Fruit fly (Drosophila melanogaster): ENCODE data around the gene CG32112.

Gene CG32112

DNA sequence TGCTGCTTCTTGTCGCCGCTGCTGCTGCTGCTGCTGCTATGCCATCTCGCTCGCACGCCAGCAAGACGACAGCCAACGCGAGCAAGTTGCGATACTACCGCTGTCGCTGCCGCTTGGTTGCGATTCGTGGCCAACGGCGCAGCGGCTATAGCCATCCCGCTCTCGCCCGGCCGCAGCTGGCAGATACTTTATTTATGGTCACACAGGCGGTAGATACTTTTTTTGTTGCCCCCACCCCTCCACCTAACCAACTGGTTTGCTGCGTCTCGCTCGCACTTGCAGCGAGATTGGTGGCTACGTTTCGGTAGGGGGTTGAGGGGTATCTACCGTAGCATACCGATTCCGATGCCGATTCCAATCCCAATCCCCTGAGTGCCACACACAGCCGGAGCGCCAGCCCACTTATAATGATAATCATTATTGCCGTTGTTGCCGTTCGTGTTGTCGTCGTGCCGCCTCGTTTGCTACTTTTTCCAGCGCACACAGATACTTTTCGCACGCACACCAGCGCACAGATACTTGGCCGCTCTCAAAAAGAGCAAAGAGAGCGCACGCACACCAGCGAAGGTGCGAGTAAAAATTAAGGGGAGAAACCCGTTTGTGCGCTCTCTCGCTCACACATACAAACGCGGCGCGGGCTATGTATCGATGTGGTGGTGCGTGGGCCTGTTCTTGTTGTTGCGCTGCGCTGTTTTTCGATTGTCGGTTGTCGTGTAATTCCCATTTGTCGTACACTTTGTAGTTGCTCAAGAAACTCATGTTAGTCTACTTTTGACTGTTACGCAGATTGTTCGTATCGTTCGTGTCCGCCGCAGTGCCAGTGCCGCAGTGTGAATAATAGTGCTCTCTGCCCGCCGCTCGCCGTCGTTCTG, 48.4 kb upstream of the CG32112 start, which contains the start of gene mirr (continued):
- TF ChIP-seq dmrt99B (tag; optimal IDR thresholded peaks at IDR 0.05) (no peak), chif (GFP tag; optimal IDR thresholded peaks at IDR 0.05) (peak in 1 of 2 experiments; percentile 9), cato (GFP tag; optimal IDR thresholded peaks at IDR 0.05; ENCODE audit: borderline replicate concordance) (no peak), CG12744 (GFP tag; optimal IDR thresholded peaks at IDR 0.05) (peak; percentile 18), CG7271 (tag; optimal IDR thresholded peaks at IDR 0.05) (no peak), CG6765 (GFP tag; optimal IDR thresholded peaks at IDR 0.05) (no peak), Sox100B (GFP tag; optimal IDR thresholded peaks at IDR 0.05) (no peak), CG13424 (tag; optimal IDR thresholded peaks at IDR 0.05) (no peak), hth (optimal IDR thresholded peaks at IDR 0.05) (no peak), CG33213 (GFP tag; optimal IDR thresholded peaks at IDR 0.05) (no peak), maf-S (GFP tag; optimal IDR thresholded peaks at IDR 0.05) (no peak), Atf-2 (GFP tag; optimal IDR thresholded peaks at IDR 0.05) (no peak), CG1792 (GFP tag; optimal IDR thresholded peaks at IDR 0.05) (no peak), danr (GFP tag; IDR thresholded peaks at IDR 0.05) (no peak), cg (GFP tag; optimal IDR thresholded peaks at IDR 0.05) (peak; percentile 99), D19B (GFP tag; optimal IDR thresholded peaks at IDR 0.05) (no peak), NfI (GFP tag; optimal IDR thresholded peaks at IDR 0.05) (no peak), CG17912 (GFP tag; optimal IDR thresholded peaks at IDR 0.05) (no peak), ATbp (GFP tag; optimal IDR thresholded peaks at IDR 0.05) (no peak), Max (GFP tag; optimal IDR thresholded peaks at IDR 0.05) (no peak), pb (GFP tag; optimal IDR thresholded peaks at IDR 0.05) (no peak), yki (optimal IDR thresholded peaks at IDR 0.05) (peak; percentile 85), nom (GFP tag; optimal IDR thresholded peaks at IDR 0.05) (peak; percentile 28), dm (GFP tag; optimal IDR thresholded peaks at IDR 0.05) (no peak), CG1024 (GFP tag; IDR thresholded peaks at IDR 0.05) (no peak; the same call in 1 of the 2 replicates), ab (GFP tag; optimal IDR thresholded peaks at IDR 0.05) (no peak), E2f2 (GFP tag; IDR thresholded peaks at IDR 0.05) (no peak), aop (GFP tag; IDR thresholded peaks at IDR 0.05) (no peak), pros (GFP tag; optimal IDR thresholded peaks at IDR 0.05) (peak; percentile 40), sens (GFP tag) (peak; percentile 65), CG6813 (GFP tag; optimal IDR thresholded peaks at IDR 0.05) (no peak), YL-1 (GFP tag; optimal IDR thresholded peaks at IDR 0.05) (no peak), CG17361 (GFP tag; IDR thresholded peaks at IDR 0.05) (no peak), insv (GFP tag; optimal IDR thresholded peaks at IDR 0.05) (no peak), zfh1 (GFP tag; IDR thresholded peaks at IDR 0.05) (no peak), gsb (GFP tag; IDR thresholded peaks at IDR 0.05) (no peak), tll (GFP tag; optimal IDR thresholded peaks at IDR 0.05) (peak in 1 of 2 experiments; percentile 56), CG13296 (GFP tag; optimal IDR thresholded peaks at IDR 0.05) (no peak), CG8281 (tag; optimal IDR thresholded peaks at IDR 0.05) (no peak), Bdp1 (GFP tag; optimal IDR thresholded peaks at IDR 0.05) (no peak), HLH54F (GFP tag; optimal IDR thresholded peaks at IDR 0.05) (peak; percentile 0), CG6272 (GFP tag; IDR thresholded peaks at IDR 0.05) (no peak), CG6683 (GFP tag; optimal IDR thresholded peaks at IDR 0.05) (no peak), croc (GFP tag; conservative IDR thresholded peaks at IDR 0.05) (no peak), Fer1 (GFP tag; optimal IDR thresholded peaks at IDR 0.05) (no peak), Hr78 (GFP tag; optimal IDR thresholded peaks at IDR 0.05) (no peak), amos (GFP tag; IDR thresholded peaks at IDR 0.05; ENCODE audit: partially characterized antibody) (no peak; the same call in 1 of the 2 replicates), CG16813 (GFP tag; IDR thresholded peaks at IDR 0.05; ENCODE audit: partially characterized antibody) (peak; percentile 27; the same call in 1 of the 3 replicates), CG14014 (GFP tag; IDR thresholded peaks at IDR 0.05) (no peak)
